Worm (Caenorhabditis elegans): ENCODE results near the gene ZK218.11.

ZK218.11 gene

DNA sequence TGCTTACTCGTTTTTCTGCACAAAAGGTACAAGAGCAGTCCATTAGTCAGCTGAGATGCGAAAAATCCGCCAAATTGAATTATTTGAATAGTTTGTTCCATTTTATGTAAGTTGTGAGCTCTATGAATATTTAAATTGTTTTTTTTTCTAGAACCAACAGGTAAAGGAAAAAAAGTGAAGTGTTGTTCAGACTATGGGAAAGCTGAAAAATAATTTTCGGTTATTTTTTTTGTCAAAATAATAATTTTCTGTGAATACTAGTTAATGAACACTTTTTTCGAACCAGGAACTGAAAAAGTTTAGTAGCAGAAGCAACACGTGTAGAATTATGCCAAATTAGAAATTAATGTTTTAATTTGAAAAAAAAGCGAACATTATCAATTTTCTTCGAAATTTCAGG is 32.3 kb downstream of the ZK218.11 start, which contains the start of gene str-125:
TSS of gene str-125 (minus strand) at position 101 of the 400 bp plus-strand sequence.
- TF ChIP-seq elt-3 (tag; optimal IDR thresholded peaks at IDR 0.05), result no peak
- TF ChIP-seq ama-1 (optimal IDR thresholded peaks at IDR 0.05), result no peak
- no peak for TF ChIP-seq C04F5.9 (tag; optimal IDR thresholded peaks at IDR 0.05)
- no peak for TF ChIP-seq ztf-11 (tag; optimal IDR thresholded peaks at IDR 0.05)
- no peak for TF ChIP-seq hlh-4 (tag; optimal IDR thresholded peaks at IDR 0.05)
- TF ChIP-seq lin-13 (GFP tag; optimal IDR thresholded peaks at IDR 0.05), result no peak
- TF ChIP-seq pag-3 (tag; optimal IDR thresholded peaks at IDR 0.05; ENCODE audit: borderline replicate concordance, insufficient read depth), result no peak
- no peak for TF ChIP-seq fkh-10 (GFP tag; optimal IDR thresholded peaks at IDR 0.05)
- no peak for TF ChIP-seq ceh-8 (GFP tag; optimal IDR thresholded peaks at IDR 0.05)
- no peak for TF ChIP-seq lin-14 (GFP tag; optimal IDR thresholded peaks at IDR 0.05)
- TF ChIP-seq F16B12.6 (tag; optimal IDR thresholded peaks at IDR 0.05), result no peak
- no peak for TF ChIP-seq nhr-84 (tag; optimal IDR thresholded peaks at IDR 0.05)
- no peak for TF ChIP-seq dsc-1 (tag; optimal IDR thresholded peaks at IDR 0.05)
- no peak for TF ChIP-seq sptf-1 (tag; optimal IDR thresholded peaks at IDR 0.05)
- TF ChIP-seq fos-1 (tag; optimal IDR thresholded peaks at IDR 0.05), result no peak
- TF ChIP-seq nhr-90 (tag; optimal IDR thresholded peaks at IDR 0.05; ENCODE audit: poor library complexity), result no peak
- no peak for TF ChIP-seq unc-98 (GFP tag; IDR thresholded peaks at IDR 0.05)
- no peak for TF ChIP-seq snu-23 (GFP tag; optimal IDR thresholded peaks at IDR 0.05)

DNA sequence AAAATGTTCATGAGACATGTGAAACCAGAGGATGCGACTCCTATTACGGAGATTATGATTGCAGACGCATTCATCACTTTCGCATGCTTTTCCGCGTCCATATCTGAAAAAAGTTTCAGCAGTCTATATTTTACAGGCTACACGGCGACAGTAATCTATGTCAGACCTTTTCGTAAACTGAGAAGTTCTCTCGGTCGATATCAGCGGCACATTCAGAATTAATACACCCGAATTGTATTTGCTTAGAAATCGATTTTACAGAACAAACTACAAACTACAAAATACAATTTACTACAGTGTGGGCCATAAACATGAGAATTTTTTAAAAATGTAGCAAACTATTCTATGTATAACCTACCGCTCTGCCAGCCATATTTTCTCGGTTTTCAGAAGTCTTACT is 36.6 kb downstream of the ZK218.11 start, which contains the start of gene srbc-14:
TSS of gene srbc-14 (minus strand) at position 101 of the 400 bp plus-strand sequence.
- TF ChIP-seq lin-15B (tag; optimal IDR thresholded peaks at IDR 0.05), result no peak
- TF ChIP-seq hpl-2 (GFP tag; optimal IDR thresholded peaks at IDR 0.05), result no peak
- TF ChIP-seq F16B12.6 (tag; optimal IDR thresholded peaks at IDR 0.05), result no peak

DNA sequence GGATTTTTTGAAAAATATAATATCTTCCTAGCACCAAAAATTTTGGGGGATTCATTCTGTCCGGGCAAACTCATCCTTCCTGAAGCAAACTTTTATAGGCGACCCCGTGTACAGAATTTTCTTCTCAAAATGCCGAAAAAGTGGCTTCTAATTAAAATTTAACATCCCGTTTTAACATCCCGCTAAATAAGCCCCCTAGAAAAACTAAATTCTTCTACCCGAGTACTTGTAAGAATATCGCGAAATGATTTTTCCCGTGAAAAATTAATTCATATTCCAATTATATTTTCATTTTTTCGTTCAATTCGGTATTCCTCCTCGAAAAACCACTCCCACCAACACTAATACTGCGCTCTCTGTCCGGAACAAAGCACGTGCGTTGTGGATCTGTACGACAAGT is 39.4 kb downstream of the ZK218.11 start, which contains the start of gene T05E12.8:
TSS of gene T05E12.8 (plus strand) at position 301 of the 400 bp plus-strand sequence.
- no peak for TF ChIP-seq elt-2 (tag; optimal IDR thresholded peaks at IDR 0.05)
- no peak for TF ChIP-seq efl-1 (optimal IDR thresholded peaks at IDR 0.05)
- TF ChIP-seq efl-1 (GFP tag; optimal IDR thresholded peaks at IDR 0.05 in 1 of 2), result peak in 1 of 2 experiments; percentile 65

DNA sequence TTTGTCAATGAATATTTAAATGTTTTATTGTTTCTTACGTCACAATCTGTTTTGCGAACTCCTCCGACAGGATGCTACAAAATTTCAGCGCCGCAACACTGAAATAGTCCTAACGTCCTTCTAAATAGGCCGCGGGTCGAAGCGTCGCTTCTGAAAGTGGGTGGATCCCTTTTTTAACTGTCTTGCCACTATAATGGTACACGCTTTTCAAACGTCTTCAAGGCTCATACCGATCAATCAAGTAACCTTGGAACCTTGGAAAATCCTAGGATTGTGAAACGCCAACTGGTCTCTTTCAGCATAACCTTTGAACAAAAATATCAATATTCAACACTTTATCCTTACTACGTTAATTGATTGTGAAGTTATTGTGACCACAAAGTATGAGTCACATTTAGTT is 41.6 kb downstream of the ZK218.11 start:
- TF ChIP-seq nhr-90 (tag; optimal IDR thresholded peaks at IDR 0.05; ENCODE audit: poor library complexity) (no peak), jun-1 (tag; optimal IDR thresholded peaks at IDR 0.05) (no peak)

DNA sequence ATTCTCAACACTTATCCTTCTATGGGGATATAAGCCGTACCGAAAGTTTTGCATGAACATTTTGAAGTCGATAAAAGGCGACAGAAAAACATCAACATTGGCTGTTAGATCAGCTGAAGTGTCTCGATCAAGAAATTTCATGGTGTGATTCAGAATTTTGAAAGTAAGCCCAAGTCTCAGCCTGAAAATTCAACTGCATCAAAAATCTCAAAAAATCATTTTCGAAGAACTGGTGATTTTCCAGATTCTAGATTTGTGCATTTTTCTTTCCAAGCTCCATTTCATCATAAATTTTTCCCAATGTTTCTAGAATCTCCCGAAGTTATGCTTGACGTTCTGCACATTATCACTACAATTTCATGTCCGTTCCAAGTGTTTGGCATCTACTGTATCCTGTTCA is 43.5 kb downstream of the ZK218.11 start, which contains the start of gene srh-255:
TSS of gene srh-255 (plus strand) at position 301 of the 400 bp plus-strand sequence.
- no peak for TF ChIP-seq sptf-1 (tag; optimal IDR thresholded peaks at IDR 0.05)
- no peak for TF ChIP-seq pax-3 (tag; optimal IDR thresholded peaks at IDR 0.05)
- no peak for TF ChIP-seq unc-62 (GFP tag; optimal IDR thresholded peaks at IDR 0.05)
- no peak for TF ChIP-seq nhr-85 (tag)
- no peak for TF ChIP-seq ceh-90 (tag; optimal IDR thresholded peaks at IDR 0.05)
- no peak for TF ChIP-seq F16B12.6 (tag; optimal IDR thresholded peaks at IDR 0.05)
- no peak for TF ChIP-seq tlp-1 (tag; optimal IDR thresholded peaks at IDR 0.05)
- TF ChIP-seq aha-1 (tag; optimal IDR thresholded peaks at IDR 0.05), result no peak

DNA sequence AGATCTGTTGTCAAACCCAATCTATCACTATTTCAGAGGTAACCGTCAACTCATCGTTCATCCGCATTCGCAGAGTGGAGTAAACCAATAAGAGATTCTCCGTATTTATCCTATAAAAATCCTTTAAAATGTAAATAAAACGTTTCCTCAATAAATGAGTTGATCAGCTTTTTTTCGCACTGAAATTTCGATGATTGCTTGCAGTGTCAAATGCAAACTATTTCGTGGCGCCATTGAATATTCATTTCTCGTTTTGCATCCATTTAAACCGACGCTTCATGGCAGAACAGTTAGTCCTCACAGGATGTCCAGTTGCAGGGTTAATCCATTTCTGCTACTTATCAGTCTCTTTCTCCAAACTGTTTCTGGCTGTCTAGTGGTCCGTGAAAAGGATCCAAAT is 46.6 kb downstream of the ZK218.11 start, which contains the start of gene F28B1.9:
TSS of gene F28B1.9 (plus strand) at position 301 of the 400 bp plus-strand sequence.
- TF ChIP-seq tbx-2 (tag; optimal IDR thresholded peaks at IDR 0.05), result no peak
- TF ChIP-seq elt-3 (tag; optimal IDR thresholded peaks at IDR 0.05), result no peak
- TF ChIP-seq ceh-63 (GFP tag; optimal IDR thresholded peaks at IDR 0.05), result no peak
- no peak for TF ChIP-seq lin-39 (tag; optimal IDR thresholded peaks at IDR 0.05)
- TF ChIP-seq nhr-11 (tag; optimal IDR thresholded peaks at IDR 0.05), result no peak
- TF ChIP-seq mdl-1 (tag; optimal IDR thresholded peaks at IDR 0.05), result no peak
- no peak for TF ChIP-seq F16B12.6 (tag; optimal IDR thresholded peaks at IDR 0.05)
